Fruit fly (Drosophila melanogaster) whole organism, wandering third instar larva: ENCODE data around the gene CG31178.

ENCODE experiments used
- Abd-B ChIP-seq: fragments of >200 bp; optimal IDR thresholded peaks from 2 replicates; lab custom pipeline; 2017; ENCODE audit warnings: missing biosample characterization, missing genetic modification characterization
- CG32264 ChIP-seq: fragments of 200-800 bp; sonication (Bioruptor generic); optimal IDR thresholded peaks from 2 replicates; lab custom pipeline; 2016; ENCODE audit warnings: missing biosample characterization, missing genetic modification characterization
- CG9705 ChIP-seq: fragments of 200-800 bp; sonication (Bioruptor generic); optimal IDR thresholded peaks from 2 replicates; lab custom pipeline; 2018; ENCODE audit warnings: missing biosample characterization, mild to moderate bottlenecking, missing genetic modification characterization
- CrebA ChIP-seq: fragments of 200-800 bp; sonication (Bioruptor generic); optimal IDR thresholded peaks from 2 replicates; lab custom pipeline; 2016; ENCODE audit warnings: missing biosample characterization, mild to moderate bottlenecking, missing genetic modification characterization, borderline replicate concordance
- Dfd ChIP-seq: fragments of >200 bp; optimal IDR thresholded peaks from 2 replicates; lab custom pipeline; 2017; ENCODE audit warnings: missing biosample characterization, missing genetic modification characterization
- Dif ChIP-seq: fragments of 200-275, 200-300 bp; sonication (Bioruptor generic); optimal IDR thresholded peaks from 2 replicates; lab custom pipeline; 2018; ENCODE audit warnings: missing biosample characterization, missing genetic modification characterization; ENCODE audit not compliant: partially characterized antibody
- GATAd ChIP-seq: sonication (Bioruptor generic); optimal IDR thresholded peaks from 2 replicates; lab custom pipeline; 2016; ENCODE audit warnings: missing biosample characterization, missing genetic modification characterization
- HLH106 ChIP-seq: fragments of 200-800 bp; optimal IDR thresholded peaks from 3 replicates; lab custom pipeline; 2019; ENCODE audit warnings: missing biosample characterization, mild to moderate bottlenecking, missing genetic modification characterization, moderate library complexity
- Hnf4 ChIP-seq: fragments of 200-800 bp; sonication (Bioruptor generic); optimal IDR thresholded peaks from 2 replicates; lab custom pipeline; 2016; ENCODE audit warnings: missing biosample characterization, mild to moderate bottlenecking, missing genetic modification characterization
- Hr78 ChIP-seq: fragments of >200 bp; optimal IDR thresholded peaks from 2 replicates; lab custom pipeline; 2017; ENCODE audit warnings: missing biosample characterization, missing genetic modification characterization
- Hr83 ChIP-seq: fragments of 200-300 bp; sonication (Bioruptor generic); optimal IDR thresholded peaks from 2 replicates; lab custom pipeline; 2016; ENCODE audit warnings: missing biosample characterization, mild to moderate bottlenecking, missing genetic modification characterization, moderate library complexity; ENCODE audit not compliant: poor library complexity, severe bottlenecking
- Jra ChIP-seq: sonication (Bioruptor generic); optimal IDR thresholded peaks from 2 replicates; lab custom pipeline; 2016; ENCODE audit warnings: missing biosample characterization, missing genetic modification characterization
- Mio ChIP-seq: sonication (Bioruptor generic); optimal IDR thresholded peaks from 2 replicates; lab custom pipeline; 2016; ENCODE audit warnings: missing biosample characterization, missing genetic modification characterization
- N ChIP-seq: fragments of >200 bp; optimal IDR thresholded peaks from 2 replicates; lab custom pipeline; 2018; ENCODE audit warnings: missing biosample characterization, missing external identifiers, missing genetic modification characterization
- OdsH ChIP-seq: fragments of 200-800 bp; sonication (Bioruptor generic); optimal IDR thresholded peaks from 2 replicates; lab custom pipeline; 2016; ENCODE audit warnings: missing biosample characterization, mild to moderate bottlenecking, missing genetic modification characterization
- Rel ChIP-seq, 2 experiments: fragments of 200-800 bp; sonication (Bioruptor generic) in 1 of 2; optimal IDR thresholded peaks; 2 replicates in 1 of 2; 3 replicates in 1 of 2; lab custom pipeline; 2016 to 2019; ENCODE audit warnings: mild to moderate bottlenecking in 2 of 2, missing biosample characterization in 2 of 2, missing genetic modification characterization in 2 of 2, moderate library complexity in 1 of 2
- Sp1 ChIP-seq: fragments of 200-800 bp; sonication (Bioruptor generic); optimal IDR thresholded peaks from 3 replicates; lab custom pipeline; 2019; ENCODE audit warnings: missing biosample characterization, mild to moderate bottlenecking, missing genetic modification characterization, moderate library complexity
- Vsx2 ChIP-seq: fragments of 200-300, 225-300 bp; sonication (Bioruptor generic); optimal IDR thresholded peaks from 2 replicates; lab custom pipeline; 2018; ENCODE audit warnings: missing biosample characterization, missing genetic modification characterization; ENCODE audit not compliant: partially characterized antibody
- br ChIP-seq: fragments of 200-800 bp; sonication (Bioruptor generic); optimal IDR thresholded peaks from 2 replicates; lab custom pipeline; 2016; ENCODE audit warnings: missing biosample characterization, missing genetic modification characterization
- brk ChIP-seq: fragments of 200-800 bp; sonication (Bioruptor generic); optimal IDR thresholded peaks from 2 replicates; lab custom pipeline; 2016; ENCODE audit warnings: missing biosample characterization, mild to moderate bottlenecking, missing genetic modification characterization
- dl ChIP-seq, 2 experiments: fragments of 175-275, 200-275 bp in 1 of 2; fragments of 200-275 bp in 1 of 2; sonication (Bioruptor generic); optimal IDR thresholded peaks; lab custom pipeline; 2018; ENCODE audit warnings: mild to moderate bottlenecking in 2 of 2, missing biosample characterization in 2 of 2, missing genetic modification characterization in 2 of 2, moderate library complexity in 2 of 2; ENCODE audit not compliant: partially characterized antibody in 2 of 2, insufficient read depth in 1 of 2
- dmrt93B ChIP-seq: fragments of 200-800 bp; sonication (Bioruptor generic); optimal IDR thresholded peaks from 2 replicates; lab custom pipeline; 2018; ENCODE audit warnings: missing biosample characterization, mild to moderate bottlenecking, missing genetic modification characterization
- dsf ChIP-seq: sonication (Bioruptor generic); optimal IDR thresholded peaks from 2 replicates; lab custom pipeline; 2016; ENCODE audit warnings: missing biosample characterization, missing genetic modification characterization, borderline replicate concordance
- ey ChIP-seq: fragments of 200-800 bp; sonication (Bioruptor generic); optimal IDR thresholded peaks from 2 replicates; lab custom pipeline; 2016; ENCODE audit warnings: missing biosample characterization, missing genetic modification characterization
- foxo ChIP-seq, 2 experiments: fragments of 200-800 bp; sonication (Bioruptor generic); optimal IDR thresholded peaks; 2 replicates in 1 of 2; 3 replicates in 1 of 2; lab custom pipeline; 2016 to 2017; ENCODE audit warnings: missing biosample characterization in 2 of 2, missing genetic modification characterization in 2 of 2
- fru ChIP-seq: fragments of 200-800 bp; sonication (Bioruptor generic); optimal IDR thresholded peaks from 3 replicates; lab custom pipeline; 2016; ENCODE audit warnings: missing biosample characterization, mild to moderate bottlenecking, missing genetic modification characterization
- h ChIP-seq: fragments of 200-800 bp; sonication (Bioruptor generic); optimal IDR thresholded peaks from 3 replicates; lab custom pipeline; 2016; ENCODE audit warnings: missing biosample characterization, mild to moderate bottlenecking, missing genetic modification characterization
- jim ChIP-seq: fragments of 175-275, 200-325 bp; sonication (Bioruptor generic); optimal IDR thresholded peaks from 2 replicates; lab custom pipeline; 2016; ENCODE audit warnings: missing biosample characterization, mild to moderate bottlenecking, missing genetic modification characterization
- lola ChIP-seq: fragments of >200 bp; optimal IDR thresholded peaks from 2 replicates; lab custom pipeline; 2017; ENCODE audit warnings: missing biosample characterization, missing genetic modification characterization
- pan ChIP-seq: fragments of >200 bp; optimal IDR thresholded peaks from 2 replicates; lab custom pipeline; 2017
- psq ChIP-seq: fragments of 200-800 bp; sonication (Bioruptor generic); optimal IDR thresholded peaks from 3 replicates; lab custom pipeline; 2017; ENCODE audit warnings: missing biosample characterization, mild to moderate bottlenecking, missing genetic modification characterization, moderate library complexity
- rgr ChIP-seq: fragments of 200-800 bp; sonication (Bioruptor generic); optimal IDR thresholded peaks from 3 replicates; lab custom pipeline; 2016; ENCODE audit warnings: missing biosample characterization, mild to moderate bottlenecking, missing genetic modification characterization
- sage ChIP-seq: fragments of 200-800 bp; sonication (Bioruptor generic); optimal IDR thresholded peaks from 2 replicates; lab custom pipeline; 2016; ENCODE audit warnings: missing biosample characterization, mild to moderate bottlenecking, missing genetic modification characterization
- sv ChIP-seq: fragments of 200-800 bp; sonication (Bioruptor generic); optimal IDR thresholded peaks from 3 replicates; lab custom pipeline; 2016; ENCODE audit warnings: missing biosample characterization, missing genetic modification characterization
- tai ChIP-seq: sonication (Bioruptor generic); optimal IDR thresholded peaks from 2 replicates; lab custom pipeline; 2016; ENCODE audit warnings: missing biosample characterization, missing genetic modification characterization
- usp ChIP-seq: fragments of >200 bp; optimal IDR thresholded peaks from 2 replicates; lab custom pipeline; 2017; ENCODE audit warnings: missing biosample characterization, missing genetic modification characterization
- woc ChIP-seq: sonication (Bioruptor generic); optimal IDR thresholded peaks from 2 replicates; lab custom pipeline; 2016; ENCODE audit warnings: missing biosample characterization, mild to moderate bottlenecking, missing genetic modification characterization

The CG31178 gene

dm6 chr3R:21864992-21865391 lies 8.5 kb upstream of the CG31178 start, which contains the start of gene lsn:
Gene lsn (plus strand): TSS chr3R:21865168.
- TF ChIP-seq sage = peak; percentile 12
- TF ChIP-seq sv = no peak
- no peak for TF ChIP-seq Hr78
- no peak for TF ChIP-seq br (GFP tag; lab: Kevin White, UChicago)
- no peak for TF ChIP-seq rgr (GFP tag; lab: Kevin White, UChicago)
- no peak for TF ChIP-seq h (GFP tag; lab: Kevin White, UChicago)
- peak; percentile 2 for TF ChIP-seq CrebA (GFP tag; lab: Kevin White, UChicago)
- TF ChIP-seq brk = peak; percentile 41
- TF ChIP-seq HLH106 (tag; lab: Kevin White, UChicago) = no peak

dm6 chr3R:21867819-21868218 lies 5.7 kb upstream of the CG31178 start, which contains the start of the genes CG6569 and Cby:
Gene CG6569 (minus strand): TSS chr3R:21867919.
Gene Cby (plus strand): TSS chr3R:21868003.
- TF ChIP-seq Sp1 (GFP tag; lab: Kevin White, UChicago) (no peak), CG9705 (GFP tag; lab: Kevin White, UChicago) (no peak), Dif (GFP tag; lab: Kevin White, UChicago) (no peak), Vsx2 (GFP tag; lab: Kevin White, UChicago) (no peak), Hr78 (no peak), Abd-B (GFP tag; lab: Kevin White, UChicago) (no peak), woc (GFP tag; lab: Kevin White, UChicago) (no peak), foxo (GFP tag; optimal IDR thresholded peaks at IDR 0.05; lab: Kevin White, UChicago) (no peak), Rel (GFP tag; optimal IDR thresholded peaks at IDR 0.05; lab: Kevin White, UChicago) (no peak), Rel (tag; optimal IDR thresholded peaks at IDR 0.05; lab: Kevin White, UChicago) (no peak), Hr83 (GFP tag; lab: Kevin White, UChicago) (no peak), Jra (GFP tag; lab: Kevin White, UChicago) (no peak), CrebA (GFP tag; lab: Kevin White, UChicago) (no peak), br (GFP tag; lab: Kevin White, UChicago) (no peak), GATAd (GFP tag; lab: Kevin White, UChicago) (no peak), sv (no peak), Mio (GFP tag; lab: Kevin White, UChicago) (no peak)

- TF ChIP-seq Rel (GFP tag; optimal IDR thresholded peaks at IDR 0.05; lab: Kevin White, UChicago) (no peak), Rel (tag; optimal IDR thresholded peaks at IDR 0.05; lab: Kevin White, UChicago) (peak; percentile 83), brk (no peak), HLH106 (tag; lab: Kevin White, UChicago) (no peak)
These were observed 4.0 kb upstream of the CG31178 start, which contains the start of gene CG31174 for dm6 chr3R:21869464-21870100. Gene CG31174 (minus strand): TSS chr3R:21869514.

- TF ChIP-seq h (GFP tag; lab: Kevin White, UChicago) (peak; percentile 78), dl (GFP tag; optimal IDR thresholded peaks at IDR 0.05; lab: Kevin White, UChicago; ENCODE audit: insufficient read depth in 1 of 2, partially characterized antibody in 2 of 2) (no peak), Hr83 (GFP tag; lab: Kevin White, UChicago) (no peak), Abd-B (GFP tag; lab: Kevin White, UChicago) (no peak), usp (GFP tag; lab: Kevin White, UChicago) (no peak), CrebA (GFP tag; lab: Kevin White, UChicago) (no peak), HLH106 (tag; lab: Kevin White, UChicago) (peak; percentile 77), tai (GFP tag; lab: Kevin White, UChicago) (no peak), psq (GFP tag; lab: Kevin White, UChicago) (peak; percentile 70), rgr (GFP tag; lab: Kevin White, UChicago) (peak; percentile 87), br (GFP tag; lab: Kevin White, UChicago) (peak; percentile 80), N (no peak), ey (GFP tag; lab: Kevin White, UChicago) (peak; percentile 83), Rel (GFP tag; optimal IDR thresholded peaks at IDR 0.05; lab: Kevin White, UChicago) (no peak), Rel (tag; optimal IDR thresholded peaks at IDR 0.05; lab: Kevin White, UChicago) (peak; percentile 56), pan (lab: Kevin White, UChicago) (no peak), fru (GFP tag; lab: Kevin White, UChicago) (peak; percentile 87), Dfd (no peak), dmrt93B (GFP tag; lab: Kevin White, UChicago) (peak; percentile 39), jim (GFP tag; lab: Kevin White, UChicago) (no peak), GATAd (GFP tag; lab: Kevin White, UChicago) (no peak), Dif (GFP tag; lab: Kevin White, UChicago) (no peak), Vsx2 (GFP tag; lab: Kevin White, UChicago) (no peak), CG32264 (peak; percentile 65), dsf (GFP tag; lab: Kevin White, UChicago) (no peak), OdsH (GFP tag; lab: Kevin White, UChicago) (peak; percentile 81), Hr78 (no peak), sv (peak; percentile 97), lola (GFP tag; lab: Kevin White, UChicago) (no peak), sage (peak; percentile 11), Hnf4 (GFP tag; lab: Kevin White, UChicago) (peak; percentile 82)
These were observed 3.2 kb upstream of the CG31178 start, which contains the start of gene CG31431 for dm6 chr3R:21870158-21870971. Gene CG31431 (plus strand): TSS chr3R:21870681.
